Fruit fly (Drosophila melanogaster): ENCODE measurements around the gene Hez.

The Hez gene

DNA sequence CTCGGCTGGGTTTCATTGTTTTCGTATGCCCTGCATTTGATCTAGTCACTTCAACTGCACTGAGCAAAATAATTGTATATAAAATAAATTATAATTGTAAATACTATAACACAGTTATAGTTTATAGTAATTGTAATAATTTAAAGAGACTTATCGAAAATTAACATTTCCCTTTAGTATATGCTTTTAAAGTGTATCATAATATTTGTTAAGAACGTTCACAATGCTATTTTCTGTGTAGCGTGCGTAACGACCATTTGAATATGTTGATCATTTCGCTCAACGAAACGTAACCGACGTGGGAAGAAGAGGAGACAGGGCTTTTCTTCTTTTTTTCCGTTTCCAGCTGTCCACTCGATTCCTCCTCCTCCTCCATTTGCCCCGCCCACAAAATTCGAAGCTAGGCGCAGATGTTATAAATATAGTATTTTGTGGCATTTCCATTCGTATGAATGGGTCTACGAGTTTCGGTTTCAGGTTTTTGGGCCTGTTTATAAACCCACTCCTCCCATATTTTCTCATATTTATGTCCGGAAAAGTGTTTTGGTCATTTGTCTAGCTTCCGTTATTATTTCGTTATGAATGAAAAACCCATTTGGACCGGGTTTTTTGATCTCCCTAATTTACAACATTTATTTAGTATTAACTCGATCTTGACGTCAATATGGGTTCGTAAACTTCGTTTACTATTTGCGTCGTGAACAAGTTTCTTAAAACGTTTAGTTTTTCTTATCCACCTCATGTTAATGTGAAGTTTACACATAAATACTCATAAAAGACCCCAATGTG, 37.9 kb downstream of the Hez start:
- TF ChIP-seq CG8478 (optimal IDR thresholded peaks at IDR 0.05): no peak
- TF ChIP-seq CTCF (optimal IDR thresholded peaks at IDR 0.05): no peak

DNA sequence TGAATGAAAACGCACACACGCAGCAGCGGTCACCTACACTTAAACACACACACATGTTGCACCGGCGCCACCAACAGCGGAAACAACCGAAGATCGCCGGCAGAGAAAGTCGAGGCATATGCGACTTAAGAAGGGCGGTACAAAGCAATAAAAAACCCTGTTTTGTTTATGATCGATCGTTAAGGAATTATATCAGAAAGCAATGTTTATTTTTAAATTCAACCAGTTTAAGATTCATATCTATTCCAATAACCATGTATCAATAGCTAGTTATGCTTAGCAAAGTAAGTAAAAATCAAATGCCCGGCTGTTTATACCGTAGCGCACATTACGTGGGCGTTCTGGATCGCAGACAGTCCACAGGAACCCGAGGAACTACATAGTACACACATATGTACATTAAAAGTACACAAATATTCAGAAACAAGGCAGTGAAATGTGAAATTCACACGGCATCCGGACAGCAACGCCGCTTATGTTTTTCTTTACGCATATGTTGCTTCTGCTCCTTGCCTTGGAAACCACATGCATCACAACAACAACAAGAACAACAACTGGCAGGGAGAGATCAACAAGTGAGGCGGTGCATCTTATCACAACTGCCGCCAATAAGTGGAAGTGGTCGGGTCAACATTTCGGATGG, 38.6 kb downstream of the Hez start:
- TF ChIP-seq CTCF (optimal IDR thresholded peaks at IDR 0.05): no peak
- no peak for TF ChIP-seq CG8478 (optimal IDR thresholded peaks at IDR 0.05)

DNA sequence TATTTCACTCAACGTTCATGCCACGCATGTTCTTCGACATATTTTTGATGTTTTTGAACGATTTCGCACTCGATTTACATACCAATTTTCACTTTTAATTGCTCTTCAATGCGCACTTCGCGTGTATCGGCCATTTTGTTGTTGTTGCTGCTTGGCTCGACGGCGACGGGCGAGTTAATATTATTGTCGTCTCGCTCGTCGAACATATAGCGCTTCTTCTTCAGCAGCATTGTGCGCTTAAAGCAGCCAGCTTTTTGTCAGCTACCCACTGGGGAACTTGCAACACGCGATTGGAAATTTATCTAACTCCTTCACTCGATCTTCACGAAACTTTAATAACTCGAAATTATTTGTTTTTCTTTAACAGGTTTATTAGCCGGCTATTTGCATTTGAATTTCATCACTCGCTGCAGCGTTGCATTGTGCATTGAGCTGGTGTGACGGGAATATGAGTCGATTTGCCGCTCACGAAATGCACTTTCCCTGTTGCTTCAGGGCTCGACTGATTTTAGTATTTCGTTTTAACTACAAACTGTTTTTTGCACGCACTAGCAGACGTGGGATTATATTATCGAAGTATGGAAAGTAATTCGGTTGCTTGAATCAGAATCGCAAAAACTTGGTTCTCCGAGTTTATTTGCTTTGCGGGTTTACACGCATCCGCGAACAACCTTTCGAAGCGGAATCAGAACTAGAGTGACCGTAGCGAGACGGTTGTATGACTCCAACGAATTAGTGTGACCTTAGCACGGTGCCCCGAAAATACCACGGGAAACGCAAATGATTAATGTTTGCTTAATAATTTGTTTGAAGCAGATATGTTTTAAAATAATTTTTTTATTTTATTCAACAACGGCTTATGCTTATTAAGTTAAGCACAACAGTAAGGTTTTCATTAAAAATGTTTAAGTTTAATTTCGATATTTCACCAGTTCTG, 39.7 kb downstream of the Hez start, which contains the start of gene RasGAP1:
Gene RasGAP1 (minus strand): TSS at position 703 of the 937 bp plus-strand sequence.
- TF ChIP-seq CG8478 (optimal IDR thresholded peaks at IDR 0.05): no peak
- TF ChIP-seq CTCF (optimal IDR thresholded peaks at IDR 0.05): peak in 1 of 2 experiments; percentile 15

DNA sequence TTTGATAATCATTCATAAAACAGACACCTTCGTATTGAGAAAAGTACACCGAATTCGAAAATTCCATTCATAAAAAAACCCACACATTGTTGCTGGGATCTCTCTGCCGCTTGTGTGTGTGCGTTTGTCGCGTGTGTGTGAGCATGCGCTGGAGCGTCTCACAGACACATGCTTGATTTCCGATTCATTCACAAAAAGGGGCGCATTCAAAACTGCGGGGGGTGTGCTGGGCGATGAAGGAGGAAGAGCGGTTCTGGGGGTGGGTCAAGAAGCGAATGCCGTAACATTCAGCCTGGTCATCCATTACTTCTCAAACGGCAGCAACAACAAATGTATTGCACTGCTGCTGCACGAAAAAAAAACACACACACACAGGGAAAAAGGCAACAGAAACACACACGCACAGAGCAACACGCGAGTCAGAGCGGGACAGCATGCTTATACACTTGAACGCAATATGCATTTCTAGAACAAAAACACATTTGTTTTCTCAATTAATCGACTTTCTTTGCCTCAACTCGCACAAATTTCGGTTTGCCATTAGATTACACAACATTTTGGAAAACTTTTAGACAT, 40.6 kb downstream of the Hez start:
- TF ChIP-seq CG8478 (optimal IDR thresholded peaks at IDR 0.05) (no peak), CTCF (optimal IDR thresholded peaks at IDR 0.05) (no peak)

DNA sequence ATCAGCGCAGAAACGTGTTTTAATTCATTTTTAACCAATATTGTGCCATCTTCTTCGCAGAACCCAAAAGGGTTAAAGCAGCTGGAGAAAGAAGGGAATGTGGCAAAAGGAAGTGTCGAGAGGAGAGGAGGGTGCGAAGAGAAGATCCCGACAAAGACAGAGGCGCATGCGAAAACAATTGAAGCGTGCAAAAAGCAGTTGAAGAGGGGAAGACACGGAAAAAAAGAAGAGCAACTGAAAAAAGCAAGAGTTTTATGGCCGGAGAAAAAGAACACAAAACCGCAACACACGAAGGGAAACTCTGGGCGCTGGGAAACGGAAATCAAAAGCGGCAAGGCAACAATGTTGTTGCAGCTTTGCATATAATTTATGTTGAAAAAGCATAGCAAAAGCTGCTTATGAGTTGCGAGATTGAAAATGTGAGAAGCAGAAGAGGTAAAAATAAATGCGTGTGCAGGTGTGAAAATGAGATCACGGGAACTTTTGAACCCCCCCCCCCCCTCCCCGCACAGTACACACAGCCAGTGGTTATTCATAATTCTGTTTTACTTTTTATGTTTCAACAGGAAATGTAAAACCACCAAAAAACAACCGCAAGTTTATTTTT, 41.3 kb downstream of the Hez start:
- TF ChIP-seq CTCF (optimal IDR thresholded peaks at IDR 0.05) (no peak), CG8478 (optimal IDR thresholded peaks at IDR 0.05) (no peak)

DNA sequence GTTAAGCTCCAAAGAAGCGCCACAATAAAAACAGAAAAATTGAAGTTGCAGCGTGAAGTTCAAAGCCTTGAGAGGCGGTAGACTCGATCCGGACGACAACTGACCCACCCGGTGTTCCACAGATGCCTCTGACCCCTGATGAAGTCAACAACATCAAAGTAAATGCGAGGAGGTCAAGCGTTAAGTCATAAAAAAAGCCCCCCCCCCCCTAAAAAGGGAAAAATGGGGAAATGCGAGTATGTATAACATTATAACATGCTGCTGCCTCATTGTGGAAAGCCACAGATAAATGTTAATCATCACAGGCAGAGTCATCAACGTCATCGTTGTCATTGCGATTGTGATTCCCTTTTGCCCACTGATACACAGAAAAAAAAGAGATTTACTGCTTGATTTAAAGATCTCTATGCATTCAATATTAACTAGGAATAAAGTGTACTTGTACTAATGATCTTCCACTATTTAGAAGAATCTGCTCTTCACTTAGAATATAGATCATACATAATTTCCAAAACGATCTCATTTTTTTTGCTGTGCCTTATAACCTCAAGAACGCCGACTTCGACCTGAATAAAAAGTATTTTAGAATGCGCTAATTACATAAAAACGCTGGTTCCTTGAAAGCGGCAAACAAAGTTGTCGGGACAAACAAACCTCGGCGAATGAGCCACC, 43.4 kb downstream of the Hez start:
- TF ChIP-seq CG8478 (optimal IDR thresholded peaks at IDR 0.05): no peak
- no peak for TF ChIP-seq CTCF (optimal IDR thresholded peaks at IDR 0.05)

DNA sequence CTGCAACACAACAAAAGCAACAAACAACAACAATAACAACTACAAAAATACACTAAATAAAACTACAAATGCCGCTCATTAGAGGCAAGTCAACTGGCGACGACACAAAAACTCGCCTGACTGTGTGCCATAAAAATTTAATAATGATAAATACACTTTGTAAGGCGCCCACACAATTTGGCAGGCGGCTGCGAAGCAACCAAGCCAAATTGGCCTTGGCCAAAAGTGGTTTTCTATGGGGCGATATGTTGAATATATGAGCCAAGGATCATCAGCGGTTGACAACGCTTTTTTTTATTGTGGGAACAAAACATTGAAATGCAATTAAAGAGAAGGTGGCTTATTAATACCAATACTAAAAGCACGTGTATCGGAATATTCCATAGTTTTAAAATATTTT, 44.4 kb downstream of the Hez start:
- TF ChIP-seq CG8478 (optimal IDR thresholded peaks at IDR 0.05) (no peak), CTCF (optimal IDR thresholded peaks at IDR 0.05) (no peak)

DNA sequence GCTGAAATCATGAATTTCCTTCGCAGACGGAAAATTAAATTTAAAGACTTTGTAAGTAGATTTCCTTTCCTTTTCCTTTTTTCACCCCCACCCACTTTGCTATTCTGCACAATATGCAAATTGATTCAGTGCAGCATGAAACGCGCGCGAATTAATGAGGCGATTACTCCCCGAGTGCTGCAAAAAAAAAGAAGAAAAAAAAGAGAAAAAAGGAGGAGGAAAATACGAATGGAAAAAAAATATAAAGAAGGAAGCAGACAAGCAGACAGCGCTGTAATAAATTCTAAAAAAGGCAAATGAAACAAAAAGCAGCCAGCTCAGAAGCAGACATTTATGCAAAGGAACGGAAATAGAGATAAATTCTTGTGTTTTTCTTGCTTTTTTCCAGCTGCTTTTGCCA, 45.8 kb downstream of the Hez start:
- TF ChIP-seq CG8478 (optimal IDR thresholded peaks at IDR 0.05) (no peak), CTCF (optimal IDR thresholded peaks at IDR 0.05) (no peak)

DNA sequence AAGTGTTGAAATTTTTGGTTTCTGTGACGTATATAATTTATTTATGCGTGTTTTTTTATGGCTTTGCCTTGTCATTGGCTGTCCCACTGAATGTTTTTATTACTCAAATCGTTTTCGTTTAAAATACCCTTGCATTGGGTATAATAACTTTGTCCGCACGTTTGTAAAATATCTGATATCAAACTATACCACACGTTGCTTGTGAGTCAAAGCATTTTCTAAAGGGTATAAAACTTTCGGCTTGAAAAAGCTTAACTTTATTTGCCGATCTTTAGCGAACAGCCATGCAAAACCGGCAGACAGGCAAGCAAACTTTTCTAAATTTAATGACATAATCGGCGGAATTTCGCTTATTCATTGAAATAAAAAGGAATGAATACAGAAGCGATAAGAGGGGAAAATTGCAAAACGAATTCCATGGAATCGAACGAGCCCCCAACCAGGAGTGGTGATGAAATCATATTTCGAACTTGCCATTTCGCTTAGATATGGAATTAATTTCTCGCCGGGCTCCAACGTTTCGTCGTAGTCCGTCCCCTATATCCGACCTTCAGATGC, 47.0 kb downstream of the Hez start:
- no peak for TF ChIP-seq CG8478 (optimal IDR thresholded peaks at IDR 0.05)
- no peak for TF ChIP-seq CTCF (optimal IDR thresholded peaks at IDR 0.05)

DNA sequence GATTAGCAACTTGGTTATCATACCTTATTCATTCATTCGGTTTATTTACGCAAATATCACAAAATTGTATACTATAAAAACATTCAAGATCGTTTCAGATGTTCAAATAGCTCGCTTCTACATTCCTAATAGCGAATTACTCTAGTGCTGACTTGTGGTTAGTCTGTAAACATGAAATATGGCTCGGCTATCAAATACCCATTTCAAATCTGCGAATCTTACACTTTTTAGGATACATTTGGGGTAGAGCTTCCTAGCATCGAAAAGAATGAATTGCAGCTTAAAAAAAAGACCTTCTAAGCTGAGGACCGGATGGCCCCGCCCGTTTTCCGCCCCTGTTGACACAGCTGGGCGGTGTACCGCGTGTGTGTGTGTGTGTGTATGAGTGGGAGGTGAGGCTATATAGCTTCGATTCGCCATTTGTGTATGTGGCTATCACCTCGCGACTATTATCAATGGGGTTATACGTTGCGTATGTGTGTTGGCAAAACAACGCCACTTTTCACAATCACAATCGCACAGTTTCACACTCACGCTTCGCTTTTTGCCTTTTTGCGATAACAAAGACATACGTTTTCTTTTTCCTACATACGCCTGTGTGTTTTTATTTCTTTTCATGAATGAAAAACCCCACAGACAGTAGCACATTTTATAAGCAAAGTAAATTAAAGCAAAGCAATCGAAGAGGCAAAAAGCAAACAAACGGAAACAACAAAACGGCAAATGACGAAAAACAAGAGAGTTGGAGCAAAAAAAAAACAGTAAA, 47.8 kb downstream of the Hez start:
- TF ChIP-seq CTCF (optimal IDR thresholded peaks at IDR 0.05) (no peak), CG8478 (optimal IDR thresholded peaks at IDR 0.05) (no peak)

DNA sequence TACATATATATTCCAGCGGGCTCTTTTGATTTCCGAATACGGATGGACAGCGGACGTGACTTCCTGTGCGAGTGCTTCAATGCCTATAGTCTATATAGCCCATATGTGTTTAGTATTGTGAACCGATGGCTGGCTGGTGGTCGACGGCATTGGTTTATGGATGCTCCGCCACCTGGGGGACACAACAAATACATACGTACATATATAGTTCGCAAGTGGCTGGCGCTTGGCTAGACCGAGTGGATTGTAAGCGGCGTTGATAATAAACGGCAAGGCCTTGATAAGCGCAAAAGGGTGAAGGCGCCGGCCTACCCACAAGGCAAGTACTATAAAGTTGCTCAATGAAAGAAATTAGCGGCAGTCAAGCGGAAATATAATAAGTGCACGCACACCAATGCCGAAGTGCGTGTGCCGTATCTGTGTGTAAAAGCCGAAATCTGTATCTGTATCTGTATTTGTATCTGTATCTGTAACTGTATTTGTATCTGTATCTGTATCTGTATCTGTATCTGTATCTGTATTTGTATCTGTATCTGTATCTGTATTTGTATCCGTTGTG, 48.5 kb downstream of the Hez start:
- TF ChIP-seq CTCF (optimal IDR thresholded peaks at IDR 0.05): no peak
- TF ChIP-seq CG8478 (optimal IDR thresholded peaks at IDR 0.05): no peak
